Worm (Caenorhabditis elegans): ENCODE results near the gene srz-69.

The srz-69 gene

ce11 chrIV:3467128-3467527 lies 9.9 kb downstream of the srz-69 start, which contains the start of gene F58E2.3:
TSS of gene F58E2.3 (plus strand) at chrIV:3467428.
- no peak for TF ChIP-seq ceh-18 (tag; optimal IDR thresholded peaks at IDR 0.05)
- no peak for TF ChIP-seq pha-2 (tag; optimal IDR thresholded peaks at IDR 0.05)
- TF ChIP-seq ceh-9 (tag; optimal IDR thresholded peaks at IDR 0.05) = no peak
- TF ChIP-seq sox-2 (GFP tag; IDR thresholded peaks at IDR 0.05) = no peak

- TF ChIP-seq lin-11 (tag; optimal IDR thresholded peaks at IDR 0.05) (no peak), fkh-10 (GFP tag; optimal IDR thresholded peaks at IDR 0.05) (no peak), ceh-14 (tag; optimal IDR thresholded peaks at IDR 0.05) (no peak), ets-4 (tag; optimal IDR thresholded peaks at IDR 0.05) (no peak), fax-1 (tag; optimal IDR thresholded peaks at IDR 0.05) (no peak), ama-1 (optimal IDR thresholded peaks at IDR 0.05) (no peak), unc-55 (GFP tag; optimal IDR thresholded peaks at IDR 0.05) (no peak), ahr-1 (tag; optimal IDR thresholded peaks at IDR 0.05) (no peak), ceh-22 (tag; optimal IDR thresholded peaks at IDR 0.05) (no peak), ceh-48 (tag; optimal IDR thresholded peaks at IDR 0.05) (no peak), ceh-45 (GFP tag; IDR thresholded peaks at IDR 0.05) (no peak), ref-2 (tag; optimal IDR thresholded peaks at IDR 0.05) (no peak), K02D7.2 (tag; optimal IDR thresholded peaks at IDR 0.05) (no peak)
These were observed 13.8 kb downstream of the srz-69 start, which contains the start of gene F58E2.4 for ce11 chrIV:3463254-3463653. TSS of gene F58E2.4 (plus strand) at chrIV:3463387.

- peak; percentile 100 for TF ChIP-seq dve-1 (tag; optimal IDR thresholded peaks at IDR 0.05)
These were observed 21.6 kb downstream of the srz-69 start for ce11 chrIV:3455437-3455836.

DNA sequence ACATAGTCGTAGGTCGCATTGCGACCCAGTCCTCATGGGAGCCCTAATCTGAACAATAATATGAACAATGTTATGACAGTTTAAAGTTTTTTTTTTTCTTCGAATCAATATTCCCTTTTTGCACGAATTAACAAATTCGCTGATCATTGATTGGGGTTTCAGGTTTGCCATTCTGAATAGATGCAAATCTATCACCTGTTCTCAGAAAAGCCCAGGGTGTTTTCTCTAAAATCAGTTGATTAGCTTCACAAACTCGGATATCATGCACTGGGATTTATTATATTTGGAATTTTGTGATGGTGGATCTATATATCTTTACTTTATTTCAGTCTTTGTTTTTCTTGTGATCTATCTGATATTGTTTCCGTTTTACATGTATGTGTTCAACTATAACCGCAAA lies 23.7 kb downstream of the srz-69 start, which contains the start of gene srz-23:
Gene srz-23, plus strand, starts transcription at position 263 of the 400 bp plus-strand sequence.
- TF ChIP-seq ceh-34 (tag; optimal IDR thresholded peaks at IDR 0.05) (no peak), nfya-1 (tag; optimal IDR thresholded peaks at IDR 0.05) (no peak), nhr-232 (tag; optimal IDR thresholded peaks at IDR 0.05) (no peak), mec-3 (tag; optimal IDR thresholded peaks at IDR 0.05; ENCODE audit: borderline replicate concordance) (no peak), che-1 (tag; optimal IDR thresholded peaks at IDR 0.05) (no peak), ceh-6 (GFP tag; optimal IDR thresholded peaks at IDR 0.05) (no peak), elt-4 (tag; optimal IDR thresholded peaks at IDR 0.05) (no peak), Y22D7AL.16 (tag; optimal IDR thresholded peaks at IDR 0.05) (no peak), dve-1 (tag; optimal IDR thresholded peaks at IDR 0.05) (no peak), pros-1 (tag; optimal IDR thresholded peaks at IDR 0.05) (no peak), syd-9 (tag; optimal IDR thresholded peaks at IDR 0.05) (no peak), K09A11.1 (tag; optimal IDR thresholded peaks at IDR 0.05; ENCODE audit: insufficient read depth) (no peak), C08G9.2 (tag; optimal IDR thresholded peaks at IDR 0.05) (no peak), sdc-2 (tag; optimal IDR thresholded peaks at IDR 0.05) (no peak), ets-4 (tag; optimal IDR thresholded peaks at IDR 0.05) (no peak), F13H6.1 (tag; optimal IDR thresholded peaks at IDR 0.05) (no peak), lin-11 (tag; optimal IDR thresholded peaks at IDR 0.05) (no peak)

DNA sequence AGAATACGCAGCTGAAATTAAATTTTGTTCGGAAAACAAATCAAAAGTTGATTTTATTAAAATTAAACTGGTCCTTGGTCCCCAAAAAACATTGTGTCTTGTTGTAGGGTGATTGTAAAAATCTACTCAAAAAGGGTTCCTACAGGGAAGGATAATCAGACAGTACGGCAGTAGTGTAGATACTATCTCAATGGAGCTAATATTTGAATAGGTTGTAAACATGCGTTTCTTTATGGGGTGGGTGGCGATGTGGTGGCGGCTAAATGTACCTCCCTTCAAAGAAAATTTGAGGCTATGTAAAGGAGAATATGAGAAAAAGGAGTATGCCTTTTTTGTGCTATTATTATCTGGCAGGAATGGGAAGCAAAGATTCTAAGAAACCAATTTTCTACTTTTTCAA lies 24.5 kb downstream of the srz-69 start:
- TF ChIP-seq npax-4 (tag; optimal IDR thresholded peaks at IDR 0.05) (no peak), pqm-1 (tag; optimal IDR thresholded peaks at IDR 0.05) (no peak), nhr-11 (tag; optimal IDR thresholded peaks at IDR 0.05) (no peak), hlh-6 (tag; optimal IDR thresholded peaks at IDR 0.05) (no peak)
